Fruit fly (Drosophila melanogaster) whole organism, adult: Measurements from ENCODE around the gene CG14926.

Experiments
- kay ChIP-seq: fragments of 200-800 bp; sonication (Bioruptor generic); peaks from one replicate; lab custom pipeline; 2016; ENCODE audit warnings: missing biosample characterization, missing genetic modification characterization, borderline replicate concordance
- toe ChIP-seq: fragments of 200-800 bp; sonication (Bioruptor generic); optimal IDR thresholded peaks from 2 replicates; lab custom pipeline; 2016; ENCODE audit warnings: missing biosample characterization, missing genetic modification characterization

dm6 chr2L:11302507-11302906 lies 40.6 kb downstream of the CG14926 start:
- no peak for TF ChIP-seq toe (GFP tag; lab: Kevin White, UChicago)
- no peak for TF ChIP-seq kay (GFP tag; lab: Kevin White, UChicago)
